Worm (Caenorhabditis elegans): Measurements from ENCODE around the gene F23A7.5.

Gene F23A7.5

DNA sequence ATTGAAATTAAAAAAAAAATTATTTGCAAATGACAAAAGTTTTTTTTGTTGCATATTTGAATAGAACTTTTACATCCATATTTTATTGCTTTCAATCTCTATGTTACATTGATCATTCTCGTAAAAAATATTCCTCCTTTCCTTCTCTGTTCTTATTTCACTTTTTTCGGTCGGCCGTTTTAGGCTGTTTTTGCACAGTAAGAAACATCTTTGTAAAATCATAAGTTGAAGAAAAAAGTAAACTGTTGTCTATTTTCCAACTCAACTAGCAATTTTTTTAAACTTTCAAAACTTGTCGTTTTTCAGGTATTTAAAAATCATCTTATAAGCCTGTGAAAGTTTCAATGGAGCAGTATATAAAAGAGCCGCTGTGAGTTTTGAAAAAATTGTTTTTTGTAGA is at the start of gene F23A7.5:
Gene F23A7.5 (plus strand): TSS at position 301 of the 400 bp plus-strand sequence.
- TF ChIP-seq snpc-1.2 (GFP tag; IDR thresholded peaks at IDR 0.05): no peak
- no peak for TF ChIP-seq ztf-7 (tag; optimal IDR thresholded peaks at IDR 0.05)
- no peak for TF ChIP-seq ceh-28 (tag; optimal IDR thresholded peaks at IDR 0.05)
- no peak for TF ChIP-seq fkh-10 (GFP tag; optimal IDR thresholded peaks at IDR 0.05)
- no peak for TF ChIP-seq snpc-4 (tag; optimal IDR thresholded peaks at IDR 0.05)
- no peak for TF ChIP-seq ctbp-1 (GFP tag; IDR thresholded peaks at IDR 0.05)
- TF ChIP-seq spr-3 (GFP tag; optimal IDR thresholded peaks at IDR 0.05): no peak
- no peak for TF ChIP-seq T20F7.1 (GFP tag; optimal IDR thresholded peaks at IDR 0.05)
- TF ChIP-seq ces-1 (GFP tag; optimal IDR thresholded peaks at IDR 0.05): no peak
- no peak for TF ChIP-seq lir-3 (tag; optimal IDR thresholded peaks at IDR 0.05)
- no peak for TF ChIP-seq dmd-8 (GFP tag; IDR thresholded peaks at IDR 0.05)
- no peak for TF ChIP-seq mxl-2 (GFP tag; conservative IDR thresholded peaks at IDR 0.05)
- no peak for TF ChIP-seq dmd-6 (GFP tag; IDR thresholded peaks at IDR 0.05)
- TF ChIP-seq ceh-62 (tag; optimal IDR thresholded peaks at IDR 0.05): no peak
- no peak for TF ChIP-seq gei-8 (GFP tag; optimal IDR thresholded peaks at IDR 0.05)

- 0 out of 2 replicates have a peak, but pooled peaks have one; percentile 16 for TF ChIP-seq php-3 (GFP tag; IDR thresholded peaks at IDR 0.05)
- TF ChIP-seq egl-43 (GFP tag; IDR thresholded peaks at IDR 0.05): 0 out of 2 replicates have a peak, but pooled peaks have one; percentile 40
- peak; percentile 2 for TF ChIP-seq aha-1 (tag)
- no peak for TF ChIP-seq lim-7 (GFP tag; IDR thresholded peaks at IDR 0.05)
Observed at ce11 chrX:16184069-16184468, 44.7 kb upstream of the F23A7.5 start, which contains the start of gene nlp-67. TSS of gene nlp-67 (plus strand) at chrX:16184369.

ce11 chrX:16189227-16189906 is 39.4 kb upstream of the F23A7.5 start, which contains the start of gene slc-25A21:
TSS of gene slc-25A21 (plus strand) at chrX:16189856.
- TF ChIP-seq daf-16 (GFP tag; optimal IDR thresholded peaks at IDR 0.05): no peak
- TF ChIP-seq daf-16 (tag; optimal IDR thresholded peaks at IDR 0.05): peak; percentile 22
- TF ChIP-seq nhr-28 (tag; optimal IDR thresholded peaks at IDR 0.05): peak; percentile 14
- TF ChIP-seq mes-2 (tag; optimal IDR thresholded peaks at IDR 0.05; ENCODE audit: poor library complexity, severe bottlenecking): no peak
- peak in 1 of 2 experiments; percentile 30 for TF ChIP-seq mdl-1 (tag; optimal IDR thresholded peaks at IDR 0.05)
- no peak for TF ChIP-seq daf-19 (GFP tag; conservative IDR thresholded peaks at IDR 0.05)
- no peak for TF ChIP-seq skn-1 (tag; optimal IDR thresholded peaks at IDR 0.05)
- no peak for TF ChIP-seq nhr-102 (tag; optimal IDR thresholded peaks at IDR 0.05)
- TF ChIP-seq dmd-6 (GFP tag; IDR thresholded peaks at IDR 0.05): peak; percentile 9; the same call in 1 of the 2 replicates

DNA sequence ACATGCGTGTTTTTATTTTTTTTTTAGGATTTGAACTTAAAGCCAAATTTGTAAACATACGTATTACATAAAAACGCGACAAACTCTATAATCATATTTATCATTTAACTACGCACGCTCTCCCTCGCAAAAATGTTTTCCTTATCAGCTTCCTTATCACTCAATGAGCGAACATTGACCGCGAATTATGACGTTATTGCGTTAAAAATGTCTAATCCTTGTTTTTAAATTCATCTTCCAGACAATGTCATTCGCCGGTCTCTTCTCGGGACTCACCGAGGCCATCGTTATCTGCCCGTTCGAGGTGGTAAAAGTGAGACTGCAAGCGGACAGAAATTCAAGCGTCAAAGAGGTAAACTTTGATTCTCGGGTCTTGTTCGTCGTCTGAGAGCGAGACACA is 36.1 kb upstream of the F23A7.5 start:
- TF ChIP-seq dmd-6 (GFP tag; IDR thresholded peaks at IDR 0.05): peak; percentile 99
- TF ChIP-seq tra-1 (GFP tag; IDR thresholded peaks at IDR 0.05): peak; percentile 77; the same call in 1 of the 2 replicates
- TF ChIP-seq ctbp-1 (GFP tag; IDR thresholded peaks at IDR 0.05): no peak
- TF ChIP-seq nhr-48 (tag; optimal IDR thresholded peaks at IDR 0.05): peak; percentile 85
- no peak for TF ChIP-seq daf-12 (tag; optimal IDR thresholded peaks at IDR 0.05)
- peak; percentile 94 for TF ChIP-seq pqm-1 (tag; optimal IDR thresholded peaks at IDR 0.05)
- no peak for TF ChIP-seq mxl-2 (GFP tag; conservative IDR thresholded peaks at IDR 0.05)
- peak; percentile 77 for TF ChIP-seq lin-1 (GFP tag; IDR thresholded peaks at IDR 0.05)
- TF ChIP-seq lsy-2 (tag; optimal IDR thresholded peaks at IDR 0.05): peak; percentile 5 to 50
- TF ChIP-seq hlh-30 (tag; optimal IDR thresholded peaks at IDR 0.05; ENCODE audit: insufficient read depth): peak; percentile 56
- TF ChIP-seq dve-1 (tag; optimal IDR thresholded peaks at IDR 0.05; ENCODE audit: insufficient read depth): peak; percentile 97
- TF ChIP-seq zfp-3 (GFP tag; conservative IDR thresholded peaks at IDR 0.05): no peak
- TF ChIP-seq dmd-8 (GFP tag; IDR thresholded peaks at IDR 0.05): no peak
- no peak for TF ChIP-seq F49E8.2 (tag; optimal IDR thresholded peaks at IDR 0.05; ENCODE audit: borderline replicate concordance)
- no peak for TF ChIP-seq ceh-44 (GFP tag; IDR thresholded peaks at IDR 0.05)
- peak; percentile 34 for TF ChIP-seq aha-1 (tag)
- TF ChIP-seq spr-3 (GFP tag; optimal IDR thresholded peaks at IDR 0.05): no peak
- no peak for TF ChIP-seq ZK337.2 (GFP tag; IDR thresholded peaks at IDR 0.05)
- no peak for TF ChIP-seq ceh-62 (tag; optimal IDR thresholded peaks at IDR 0.05)
- no peak for TF ChIP-seq lin-39 (tag; optimal IDR thresholded peaks at IDR 0.05)
- TF ChIP-seq nhr-42 (GFP tag; IDR thresholded peaks at IDR 0.05): 0 out of 2 replicates have a peak, but pooled peaks have one; percentile 28
- peak; percentile 47 for TF ChIP-seq mes-2 (tag; optimal IDR thresholded peaks at IDR 0.05; ENCODE audit: poor library complexity, severe bottlenecking)
- TF ChIP-seq fos-1 (tag; optimal IDR thresholded peaks at IDR 0.05): peak; percentile 5
- TF ChIP-seq hlh-11 (tag; optimal IDR thresholded peaks at IDR 0.05): peak; percentile 94
- no peak for TF ChIP-seq madf-9 (GFP tag; conservative IDR thresholded peaks at IDR 0.05)
